Fruit fly (Drosophila melanogaster): ENCODE results near the gene B4.

Gene B4

DNA sequence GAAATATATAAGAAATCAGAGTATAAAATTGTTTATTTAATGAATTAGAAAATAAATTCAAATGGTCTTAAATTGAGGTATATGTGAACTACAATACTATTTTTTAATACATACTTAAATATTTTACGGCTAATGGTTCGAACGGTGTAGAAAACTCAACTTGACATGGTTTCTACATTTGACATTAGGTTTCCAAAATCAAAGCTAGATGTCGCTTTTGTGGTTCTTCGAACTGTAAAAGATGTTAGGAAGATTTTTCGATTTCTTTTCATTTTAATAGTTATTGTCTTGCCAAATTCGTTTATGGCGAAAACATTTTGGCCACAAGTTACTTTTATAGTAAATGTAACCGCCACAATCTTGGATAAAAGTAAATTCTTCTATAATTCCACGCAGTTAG, 48.7 kb downstream of the B4 start (continued):
- TF ChIP-seq pho (GFP tag; optimal IDR thresholded peaks at IDR 0.05), result no peak
- TF ChIP-seq Xbp1 (GFP tag; optimal IDR thresholded peaks at IDR 0.05), result peak; percentile 13
- TF ChIP-seq CG31441 (GFP tag; IDR thresholded peaks at IDR 0.05), result no peak
- TF ChIP-seq CG6791 (GFP tag; IDR thresholded peaks at IDR 0.05; ENCODE audit: partially characterized antibody), result peak; percentile 59; the same call in 1 of the 3 replicates
- no peak for TF ChIP-seq bigmax (GFP tag; optimal IDR thresholded peaks at IDR 0.05)
- no peak for TF ChIP-seq ro (GFP tag; IDR thresholded peaks at IDR 0.05)
- TF ChIP-seq CG12104 (GFP tag; optimal IDR thresholded peaks at IDR 0.05), result no peak
- TF ChIP-seq CG12391 (tag; optimal IDR thresholded peaks at IDR 0.05), result no peak
- TF ChIP-seq lov (optimal IDR thresholded peaks at IDR 0.05), result no peak
- TF ChIP-seq lov (GFP tag; IDR thresholded peaks at IDR 0.05), result no peak
- TF ChIP-seq ac (GFP tag; optimal IDR thresholded peaks at IDR 0.05), result no peak
- no peak for TF ChIP-seq wor (GFP tag; IDR thresholded peaks at IDR 0.05)
- no peak for TF ChIP-seq bcd (GFP tag; optimal IDR thresholded peaks at IDR 0.05)
- no peak for TF ChIP-seq D19A (tag; optimal IDR thresholded peaks at IDR 0.05)
- no peak for TF ChIP-seq Ptx1 (GFP tag; IDR thresholded peaks at IDR 0.05)
- TF ChIP-seq Oaz (GFP tag; IDR thresholded peaks at IDR 0.05), result no peak
- TF ChIP-seq gsb (GFP tag; IDR thresholded peaks at IDR 0.05), result no peak
- TF ChIP-seq fd96Cb (tag; optimal IDR thresholded peaks at IDR 0.05), result no peak
- TF ChIP-seq CG33557 (GFP tag; optimal IDR thresholded peaks at IDR 0.05), result no peak
- no peak for TF ChIP-seq Jarid2 (GFP tag; optimal IDR thresholded peaks at IDR 0.05)

DNA sequence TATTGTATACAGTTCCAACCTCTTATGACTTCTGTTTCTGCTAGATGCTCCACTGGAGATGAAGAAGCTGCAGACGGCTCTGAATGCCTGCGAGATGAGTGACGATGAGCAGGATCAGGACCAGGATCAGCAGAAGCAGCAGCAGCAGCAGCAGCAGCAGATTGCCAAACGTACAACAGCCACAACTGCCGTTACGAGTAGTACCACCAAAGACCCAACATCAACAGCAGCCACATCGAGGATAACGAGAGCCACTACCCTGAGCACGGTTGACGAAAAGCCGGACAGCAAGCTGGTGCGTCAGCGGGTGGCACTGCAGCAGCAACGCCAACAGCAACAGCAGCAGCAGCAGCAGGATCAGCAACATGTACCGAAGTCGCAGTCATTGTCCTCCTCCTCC, 51.2 kb downstream of the B4 start:
- no peak for TF ChIP-seq Sox100B (GFP tag; optimal IDR thresholded peaks at IDR 0.05)
- no peak for TF ChIP-seq Nf-YC (tag; optimal IDR thresholded peaks at IDR 0.05)
- peak; percentile 69 for TF ChIP-seq Ets65A (GFP tag)

DNA sequence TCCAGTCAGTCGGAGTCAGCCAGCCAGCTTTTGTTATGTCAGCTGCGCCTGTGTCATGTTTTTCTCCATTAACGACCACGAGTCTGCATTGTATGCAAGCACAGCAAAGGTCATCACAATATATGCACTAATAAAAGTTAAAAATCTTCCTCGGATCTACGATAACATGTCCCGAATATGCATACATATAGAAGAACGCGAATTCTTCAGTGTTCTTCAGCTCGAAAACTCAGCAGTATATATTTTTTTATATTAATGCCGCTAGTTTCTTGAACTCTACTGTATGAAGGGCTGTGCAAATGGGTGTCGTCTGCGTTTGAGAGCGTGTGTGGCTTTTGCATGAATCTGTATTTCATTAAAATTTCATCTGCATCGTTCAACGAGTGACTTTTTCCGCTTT, 66.9 kb downstream of the B4 start:
- TF ChIP-seq CG6765 (GFP tag; optimal IDR thresholded peaks at IDR 0.05) (no peak), ttk (GFP tag; IDR thresholded peaks at IDR 0.05) (0 out of 2 replicates have a peak, but pooled peaks have one; percentile 15)

DNA sequence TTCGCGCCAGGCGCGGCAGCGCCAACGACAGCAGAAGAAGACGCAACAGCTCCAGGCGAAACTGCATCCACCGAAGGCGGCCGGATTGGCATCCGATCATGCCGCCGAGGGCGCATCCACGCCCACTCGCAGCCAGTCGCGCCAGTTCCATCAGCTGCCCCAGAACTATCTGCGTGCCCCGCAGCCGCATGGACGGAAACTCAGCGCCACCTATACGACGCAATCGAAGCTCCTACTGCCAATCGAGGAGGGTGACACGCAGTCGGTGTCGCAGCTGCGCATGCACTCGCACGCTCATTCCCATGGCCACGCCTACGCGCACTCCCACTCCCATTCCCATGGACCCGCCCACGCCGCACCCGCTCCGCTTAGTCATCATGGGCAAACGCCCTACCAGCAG, 73.9 kb downstream of the B4 start:
- TF ChIP-seq repo (GFP tag; optimal IDR thresholded peaks at IDR 0.05) (no peak), so (GFP tag; IDR thresholded peaks at IDR 0.05) (no peak), Dll (GFP tag; IDR thresholded peaks at IDR 0.05; ENCODE audit: partially characterized antibody) (no peak), CG10959 (GFP tag; IDR thresholded peaks at IDR 0.05) (0 out of 2 replicates have a peak, but pooled peaks have one; percentile 16), BtbVII (GFP tag; optimal IDR thresholded peaks at IDR 0.05) (no peak), CG2889 (GFP tag; IDR thresholded peaks at IDR 0.05) (no peak), CTCF (GFP tag; optimal IDR thresholded peaks at IDR 0.05) (peak; percentile 61), Ets65A (GFP tag) (peak; percentile 76), nerfin-2 (GFP tag; IDR thresholded peaks at IDR 0.05; ENCODE audit: partially characterized antibody) (no peak)

DNA sequence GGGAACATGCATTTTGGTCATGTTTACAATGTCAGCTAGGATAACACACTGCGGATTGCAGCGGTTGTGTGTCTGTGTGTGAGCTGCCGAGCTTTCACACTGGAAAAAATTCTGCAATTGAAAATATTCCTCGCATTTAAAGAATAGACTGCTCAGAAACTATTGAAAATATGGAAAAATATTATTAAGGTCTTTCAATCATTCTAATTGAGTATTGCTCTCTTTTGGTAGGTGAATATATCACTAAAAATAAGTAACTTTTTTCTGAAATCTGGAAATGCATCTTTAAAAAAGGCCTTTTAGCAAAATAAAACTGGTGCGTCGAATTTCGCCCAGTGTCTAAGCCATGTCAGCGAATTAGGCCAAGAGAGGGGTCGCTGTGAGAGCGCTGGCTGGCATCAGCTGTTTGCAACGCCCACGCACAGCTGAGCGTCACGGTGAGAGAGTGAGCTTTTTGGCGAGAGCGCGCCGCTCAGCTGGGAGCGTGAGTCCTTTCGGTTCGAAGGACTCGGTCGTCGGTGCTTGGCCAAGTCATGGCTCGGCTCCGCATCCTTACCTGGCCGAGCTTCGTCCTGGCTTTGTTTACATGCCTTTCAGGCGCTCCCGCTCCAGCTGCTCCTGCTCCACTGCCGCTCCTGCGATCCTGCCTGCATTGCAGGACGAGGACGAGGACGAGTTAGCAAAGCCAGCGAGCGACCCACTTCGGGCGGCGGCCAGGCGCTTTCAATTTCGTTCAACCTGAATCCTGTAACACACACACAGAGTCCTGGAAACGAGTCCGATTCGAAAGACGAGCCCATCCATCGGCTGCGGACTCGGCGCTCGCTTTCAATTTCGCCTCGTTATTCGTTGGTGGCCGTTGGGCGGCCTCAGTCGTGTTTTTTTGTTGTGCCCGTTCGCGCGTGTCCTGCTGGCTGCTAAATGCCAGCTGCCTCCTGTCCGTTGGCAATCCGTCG, 87.9 kb downstream of the B4 start, which contains the start of gene CG46308:
TSS of gene CG46308 (plus strand) at position 864 of the 956 bp plus-strand sequence.
- no peak for TF ChIP-seq Usf (GFP tag; optimal IDR thresholded peaks at IDR 0.05)
- peak; percentile 60 for TF ChIP-seq sens (GFP tag)
- no peak for TF ChIP-seq sqz (GFP tag; optimal IDR thresholded peaks at IDR 0.05)
- no peak for TF ChIP-seq CG8290 (GFP tag; optimal IDR thresholded peaks at IDR 0.05)
- TF ChIP-seq CG8290 (tag; optimal IDR thresholded peaks at IDR 0.05), result no peak
- peak; percentile 26 for TF ChIP-seq Xbp1 (GFP tag; optimal IDR thresholded peaks at IDR 0.05)
- peak; percentile 0 for TF ChIP-seq CG34376 (GFP tag; optimal IDR thresholded peaks at IDR 0.05)
- peak; percentile 9 for TF ChIP-seq NfI (GFP tag; optimal IDR thresholded peaks at IDR 0.05)
- TF ChIP-seq corto (GFP tag; optimal IDR thresholded peaks at IDR 0.05), result no peak
- no peak for TF ChIP-seq Lhr (GFP tag; optimal IDR thresholded peaks at IDR 0.05)
- TF ChIP-seq fd96Cb (tag; optimal IDR thresholded peaks at IDR 0.05), result no peak
- peak; percentile 2 for TF ChIP-seq slou (GFP tag; optimal IDR thresholded peaks at IDR 0.05)
- TF ChIP-seq CG17186 (GFP tag; optimal IDR thresholded peaks at IDR 0.05), result no peak
- peak; percentile 11 for TF ChIP-seq Antp (GFP tag; optimal IDR thresholded peaks at IDR 0.05)
- peak; percentile 14 to 28 for TF ChIP-seq dpn (GFP tag; optimal IDR thresholded peaks at IDR 0.05)

Measured in whole organism, embryonic.